Worm (Caenorhabditis elegans): ENCODE results near the gene F46C3.7.

F46C3.7 gene

ce11 chrX:11467320-11467732 is 27.5 kb downstream of the F46C3.7 start (continued):
- no peak for TF ChIP-seq nhr-84 (tag; optimal IDR thresholded peaks at IDR 0.05)
- TF ChIP-seq skn-1 (tag; optimal IDR thresholded peaks at IDR 0.05), result peak; percentile 39
- peak; percentile 77 for TF ChIP-seq tbx-2 (tag; optimal IDR thresholded peaks at IDR 0.05)
- no peak for TF ChIP-seq blmp-1 (tag; optimal IDR thresholded peaks at IDR 0.05)
- peak; percentile 3 for TF ChIP-seq sup-37 (GFP tag; optimal IDR thresholded peaks at IDR 0.05)
- TF ChIP-seq ceh-82 (tag; optimal IDR thresholded peaks at IDR 0.05), result peak in 2 of 3 experiments; percentile 50 to 79
- peak; percentile 46 for TF ChIP-seq ztf-4 (tag; optimal IDR thresholded peaks at IDR 0.05)
- no peak for TF ChIP-seq ets-5 (GFP tag; IDR thresholded peaks at IDR 0.05)
- TF ChIP-seq ceh-8 (GFP tag; optimal IDR thresholded peaks at IDR 0.05), result peak; percentile 28
- TF ChIP-seq swsn-7 (tag; optimal IDR thresholded peaks at IDR 0.05), result peak; percentile 73
- TF ChIP-seq lin-14 (GFP tag; optimal IDR thresholded peaks at IDR 0.05), result peak; percentile 99
- TF ChIP-seq nhr-47 (tag; optimal IDR thresholded peaks at IDR 0.05), result peak; percentile 72
- no peak for TF ChIP-seq sox-4 (tag; optimal IDR thresholded peaks at IDR 0.05)
- TF ChIP-seq fkh-10 (GFP tag; optimal IDR thresholded peaks at IDR 0.05), result peak; percentile 97
- peak; percentile 31 for TF ChIP-seq vab-15 (tag; optimal IDR thresholded peaks at IDR 0.05)
- TF ChIP-seq elt-2 (tag; optimal IDR thresholded peaks at IDR 0.05), result no peak
- no peak for TF ChIP-seq unc-62 (GFP tag; optimal IDR thresholded peaks at IDR 0.05)
- TF ChIP-seq fkh-8 (tag; optimal IDR thresholded peaks at IDR 0.05), result peak; percentile 88
- TF ChIP-seq egl-13 (tag; optimal IDR thresholded peaks at IDR 0.05), result peak; percentile 77
- peak; percentile 79 for TF ChIP-seq rnt-1 (tag; optimal IDR thresholded peaks at IDR 0.05)
- no peak for TF ChIP-seq aha-1 (tag; optimal IDR thresholded peaks at IDR 0.05)
- TF ChIP-seq isw-1 (GFP tag; IDR thresholded peaks at IDR 0.05), result no peak; the same call in none of the 2 replicates
- peak in 1 of 2 experiments; percentile 78 for TF ChIP-seq mdl-1 (tag; optimal IDR thresholded peaks at IDR 0.05)
- no peak for TF ChIP-seq efl-3 (GFP tag; optimal IDR thresholded peaks at IDR 0.05)
- peak; percentile 80 for TF ChIP-seq unc-86 (tag; optimal IDR thresholded peaks at IDR 0.05)
- peak; percentile 27 to 28 for TF ChIP-seq efl-1 (optimal IDR thresholded peaks at IDR 0.05)
- peak in 1 of 2 experiments; percentile 89 for TF ChIP-seq efl-1 (GFP tag; optimal IDR thresholded peaks at IDR 0.05 in 1 of 2)
- no peak for TF ChIP-seq nhr-12 (tag; optimal IDR thresholded peaks at IDR 0.05)
- TF ChIP-seq unc-130 (tag; optimal IDR thresholded peaks at IDR 0.05), result no peak
- no peak for TF ChIP-seq ceh-88 (GFP tag; IDR thresholded peaks at IDR 0.05)
- peak; percentile 60 for TF ChIP-seq irx-1 (tag; optimal IDR thresholded peaks at IDR 0.05)
- no peak for TF ChIP-seq Y116A8C.19 (tag; optimal IDR thresholded peaks at IDR 0.05; ENCODE audit: borderline replicate concordance)
- peak; percentile 81 for TF ChIP-seq mep-1 (tag; optimal IDR thresholded peaks at IDR 0.05)
- no peak for TF ChIP-seq nhr-11 (tag; optimal IDR thresholded peaks at IDR 0.05)

- no peak for TF ChIP-seq lir-3 (tag; optimal IDR thresholded peaks at IDR 0.05; ENCODE audit: poor library complexity)
- peak; percentile 18 for TF ChIP-seq lin-14 (GFP tag; optimal IDR thresholded peaks at IDR 0.05)
- TF ChIP-seq unc-86 (tag; optimal IDR thresholded peaks at IDR 0.05), result no peak
- no peak for TF ChIP-seq F16B12.6 (tag; optimal IDR thresholded peaks at IDR 0.05)
- TF ChIP-seq fkh-4 (tag; optimal IDR thresholded peaks at IDR 0.05; ENCODE audit: borderline replicate concordance), result no peak
- TF ChIP-seq lsy-2 (tag; optimal IDR thresholded peaks at IDR 0.05), result no peak
These were observed 29.0 kb downstream of the F46C3.7 start for ce11 chrX:11468814-11469213.

ce11 chrX:11469600-11469999 is 29.8 kb downstream of the F46C3.7 start:
- TF ChIP-seq elt-2 (tag; optimal IDR thresholded peaks at IDR 0.05) (peak; percentile 15), jun-1 (tag; optimal IDR thresholded peaks at IDR 0.05) (no peak), F16B12.6 (tag; optimal IDR thresholded peaks at IDR 0.05) (no peak), lin-35 (GFP tag; optimal IDR thresholded peaks at IDR 0.05) (peak in 1 of 2 experiments; percentile 36), nhr-237 (tag; optimal IDR thresholded peaks at IDR 0.05) (no peak), mdl-1 (tag; optimal IDR thresholded peaks at IDR 0.05) (peak in 1 of 2 experiments; percentile 26), pax-3 (tag; optimal IDR thresholded peaks at IDR 0.05) (no peak), lin-14 (GFP tag; optimal IDR thresholded peaks at IDR 0.05) (peak; percentile 49), skn-1 (tag; optimal IDR thresholded peaks at IDR 0.05) (no peak), ceh-63 (GFP tag; optimal IDR thresholded peaks at IDR 0.05) (no peak), dpl-1 (GFP tag; optimal IDR thresholded peaks at IDR 0.05) (no peak), lsy-2 (tag; optimal IDR thresholded peaks at IDR 0.05) (no peak)

Data from whole organism, L1 larva.